Fruit fly (Drosophila melanogaster): ENCODE measurements around the gene Dph4.
A peak's percentile ranks its signal among the peaks of the same experiment; 100 is the strongest.

Dph4 gene

DNA sequence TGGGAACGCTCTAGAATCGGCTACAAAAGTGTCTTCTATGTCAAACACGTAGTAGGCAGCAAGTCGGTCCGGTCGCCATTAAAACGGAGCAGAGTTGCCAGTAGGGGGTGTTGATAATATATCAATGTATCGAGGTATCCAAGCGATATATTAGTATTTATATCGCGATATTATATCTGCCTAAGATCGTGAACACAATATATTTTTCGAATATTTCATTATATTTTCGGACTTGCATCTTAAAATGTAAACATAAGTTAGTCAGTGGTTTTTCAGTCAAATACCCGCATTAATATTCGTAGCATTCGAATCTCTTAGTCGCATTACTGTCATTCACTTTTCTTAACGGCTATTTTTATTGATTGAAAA is 35.9 kb upstream of the Dph4 start, which contains the start of gene CG2182:
Gene CG2182 (minus strand): TSS at position 84 of the 369 bp plus-strand sequence.
- TF ChIP-seq toe (GFP tag; optimal IDR thresholded peaks at IDR 0.05) (peak; percentile 38), CG1620 (GFP tag; optimal IDR thresholded peaks at IDR 0.05) (peak; percentile 60), Crg-1 (GFP tag; optimal IDR thresholded peaks at IDR 0.05) (peak; percentile 9), Clk (GFP tag; optimal IDR thresholded peaks at IDR 0.05) (no peak)

DNA sequence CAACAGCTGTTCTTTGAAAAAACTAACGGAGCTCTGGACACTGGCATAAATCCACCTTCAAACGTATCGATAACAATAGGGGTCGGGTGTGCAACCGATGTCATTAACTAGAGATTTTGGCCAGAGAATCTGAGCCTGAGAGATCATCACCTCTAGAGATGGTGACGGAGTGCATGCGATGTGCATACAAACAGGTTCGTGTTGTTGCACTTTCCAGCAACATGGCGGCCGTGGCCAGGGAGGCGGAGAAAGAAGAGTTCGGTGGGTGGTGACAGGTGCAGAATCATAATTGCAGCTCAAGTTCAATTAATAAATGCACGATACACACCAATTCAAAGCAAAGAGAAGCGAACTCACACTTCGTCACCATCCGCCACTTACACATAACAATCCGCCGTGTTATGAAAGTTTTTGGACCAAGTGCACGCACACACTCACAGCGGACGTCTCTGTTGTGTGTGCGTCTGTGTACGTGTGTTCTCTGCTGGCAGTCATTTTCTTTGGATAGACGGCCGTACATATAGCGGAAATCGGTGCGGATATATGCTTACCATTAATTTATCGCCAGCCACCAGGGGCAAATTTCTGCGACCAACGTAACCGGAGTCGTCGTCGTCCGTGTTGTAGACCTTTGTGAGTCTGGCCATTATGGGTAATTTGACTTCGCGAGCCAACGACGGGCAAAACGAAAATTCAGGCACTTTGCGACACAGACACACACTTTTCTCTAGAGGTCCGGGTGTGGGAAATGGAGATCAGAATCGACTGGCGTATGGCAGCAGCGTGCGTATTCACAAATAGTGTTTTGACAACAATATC is 35.3 kb upstream of the Dph4 start:
- no peak for TF ChIP-seq CG7101 (tag; optimal IDR thresholded peaks at IDR 0.05)
- TF ChIP-seq cnc (optimal IDR thresholded peaks at IDR 0.05) = no peak
- peak; percentile 22 for TF ChIP-seq bab1 (GFP tag; optimal IDR thresholded peaks at IDR 0.05)
- TF ChIP-seq cic (GFP tag; optimal IDR thresholded peaks at IDR 0.05) = peak; percentile 35
- TF ChIP-seq pad (GFP tag; optimal IDR thresholded peaks at IDR 0.05) = no peak
- TF ChIP-seq tj (GFP tag; optimal IDR thresholded peaks at IDR 0.05) = no peak
- TF ChIP-seq CG33017 (tag; optimal IDR thresholded peaks at IDR 0.05) = no peak
- TF ChIP-seq Clk (GFP tag; optimal IDR thresholded peaks at IDR 0.05) = no peak
- peak; percentile 77 for TF ChIP-seq ovo (GFP tag; optimal IDR thresholded peaks at IDR 0.05)
- TF ChIP-seq CG5204 (GFP tag; optimal IDR thresholded peaks at IDR 0.05) = no peak
- TF ChIP-seq CG11617 (GFP tag; optimal IDR thresholded peaks at IDR 0.05) = no peak
- peak; percentile 32 for TF ChIP-seq CG12768 (GFP tag; optimal IDR thresholded peaks at IDR 0.05)

DNA sequence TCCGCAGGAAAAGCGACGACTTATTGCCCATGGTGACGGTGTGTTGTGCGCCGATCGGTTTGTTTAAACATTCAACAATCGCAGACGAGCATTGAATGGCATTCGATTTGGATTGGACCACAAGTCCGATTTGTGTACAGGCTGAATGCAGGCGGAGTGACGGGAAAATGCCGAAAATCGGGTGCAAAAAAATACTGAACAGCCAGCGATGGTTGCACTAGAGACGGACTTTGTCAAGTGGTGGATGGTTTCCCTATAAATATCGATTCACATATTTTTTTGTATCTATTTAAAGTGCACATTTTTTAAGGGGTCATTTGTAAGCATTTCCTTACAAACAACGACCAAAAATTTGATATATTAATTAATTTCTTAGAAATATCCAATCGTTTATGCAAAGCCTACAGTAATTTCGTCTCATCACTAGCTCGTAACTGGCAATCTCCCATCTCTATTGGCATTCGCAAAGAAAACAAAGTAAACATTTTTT is 30.8 kb upstream of the Dph4 start, which contains the start of the genes elm and MED27:
Gene elm (minus strand): TSS at position 170 of the 490 bp plus-strand sequence.
Gene MED27 (plus strand): TSS at position 448 of the 490 bp plus-strand sequence.
- peak; percentile 87 for TF ChIP-seq Clk (GFP tag; optimal IDR thresholded peaks at IDR 0.05)
- TF ChIP-seq Crg-1 (GFP tag; optimal IDR thresholded peaks at IDR 0.05) = peak; percentile 90
- peak; percentile 87 for TF ChIP-seq Hr96 (GFP tag; optimal IDR thresholded peaks at IDR 0.05)
- TF ChIP-seq CG7101 (tag; optimal IDR thresholded peaks at IDR 0.05) = peak; percentile 92
- TF ChIP-seq cnc (optimal IDR thresholded peaks at IDR 0.05) = no peak
- no peak for TF ChIP-seq kay (GFP tag; ENCODE audit: borderline replicate concordance)
- peak; percentile 90 for TF ChIP-seq bab1 (GFP tag; optimal IDR thresholded peaks at IDR 0.05)
- TF ChIP-seq toe (GFP tag; optimal IDR thresholded peaks at IDR 0.05) = peak; percentile 98
- peak; percentile 91 for TF ChIP-seq CG7045 (GFP tag; optimal IDR thresholded peaks at IDR 0.05)
- TF ChIP-seq pad (GFP tag; optimal IDR thresholded peaks at IDR 0.05) = peak; percentile 80
- TF ChIP-seq CG12768 (GFP tag; optimal IDR thresholded peaks at IDR 0.05) = peak; percentile 90
- TF ChIP-seq CG1620 (GFP tag; optimal IDR thresholded peaks at IDR 0.05) = peak; percentile 98
- TF ChIP-seq CG14711 (tag; optimal IDR thresholded peaks at IDR 0.05) = peak; percentile 84
- peak; percentile 94 for TF ChIP-seq CG11617 (GFP tag; optimal IDR thresholded peaks at IDR 0.05)
- peak; percentile 87 for TF ChIP-seq Mnt (GFP tag; optimal IDR thresholded peaks at IDR 0.05)
- peak; percentile 86 for TF ChIP-seq tj (GFP tag; optimal IDR thresholded peaks at IDR 0.05)
- TF ChIP-seq cic (GFP tag; optimal IDR thresholded peaks at IDR 0.05) = peak; percentile 61
- peak; percentile 97 for TF ChIP-seq ovo (GFP tag; optimal IDR thresholded peaks at IDR 0.05)
- TF ChIP-seq CG5204 (GFP tag; optimal IDR thresholded peaks at IDR 0.05) = no peak
- TF ChIP-seq CG33017 (tag; optimal IDR thresholded peaks at IDR 0.05) = peak; percentile 84

DNA sequence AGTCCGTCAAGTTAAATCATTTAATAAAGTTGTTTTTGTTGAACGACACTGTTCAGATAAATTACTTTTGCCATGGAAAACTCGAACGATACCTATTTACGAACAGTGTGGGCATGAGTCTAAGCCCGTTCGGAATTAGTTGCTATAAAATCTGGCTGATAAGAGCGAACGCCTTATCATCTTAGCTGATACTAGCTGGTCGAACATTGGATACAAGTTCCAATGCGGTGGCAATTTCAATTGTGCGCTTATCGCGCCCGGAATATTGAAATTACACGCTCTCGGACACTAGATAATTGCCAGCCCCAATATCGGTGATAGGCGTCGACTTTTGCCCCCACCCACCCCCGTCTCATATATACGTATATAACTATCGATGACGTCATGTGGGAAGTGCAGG is 30.0 kb upstream of the Dph4 start:
- TF ChIP-seq cic (GFP tag; optimal IDR thresholded peaks at IDR 0.05) (peak; percentile 48), CG33017 (tag; optimal IDR thresholded peaks at IDR 0.05) (no peak), tj (GFP tag; optimal IDR thresholded peaks at IDR 0.05) (no peak)

DNA sequence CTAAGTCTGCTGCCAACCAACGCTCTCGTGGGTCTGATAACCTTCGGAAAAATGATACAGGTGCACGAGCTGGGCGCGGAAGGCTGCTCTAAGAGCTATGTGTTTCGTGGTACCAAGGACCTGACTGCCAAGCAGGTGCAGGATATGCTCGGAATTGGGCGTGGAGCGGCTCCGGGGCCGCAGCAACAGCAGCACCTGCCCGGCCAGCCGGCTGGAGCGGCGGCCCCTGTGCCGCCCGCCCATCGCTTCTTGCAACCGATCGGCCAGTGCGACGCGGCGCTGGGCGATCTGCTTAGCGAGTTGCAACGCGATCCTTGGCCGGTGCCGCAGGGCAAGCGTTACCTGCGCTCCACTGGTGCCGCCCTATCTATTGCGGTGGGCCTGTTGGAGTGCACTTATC is 26.0 kb upstream of the Dph4 start:
- TF ChIP-seq cnc (optimal IDR thresholded peaks at IDR 0.05) (no peak), Crg-1 (GFP tag; optimal IDR thresholded peaks at IDR 0.05) (no peak), kay (GFP tag; ENCODE audit: borderline replicate concordance) (no peak)

DNA sequence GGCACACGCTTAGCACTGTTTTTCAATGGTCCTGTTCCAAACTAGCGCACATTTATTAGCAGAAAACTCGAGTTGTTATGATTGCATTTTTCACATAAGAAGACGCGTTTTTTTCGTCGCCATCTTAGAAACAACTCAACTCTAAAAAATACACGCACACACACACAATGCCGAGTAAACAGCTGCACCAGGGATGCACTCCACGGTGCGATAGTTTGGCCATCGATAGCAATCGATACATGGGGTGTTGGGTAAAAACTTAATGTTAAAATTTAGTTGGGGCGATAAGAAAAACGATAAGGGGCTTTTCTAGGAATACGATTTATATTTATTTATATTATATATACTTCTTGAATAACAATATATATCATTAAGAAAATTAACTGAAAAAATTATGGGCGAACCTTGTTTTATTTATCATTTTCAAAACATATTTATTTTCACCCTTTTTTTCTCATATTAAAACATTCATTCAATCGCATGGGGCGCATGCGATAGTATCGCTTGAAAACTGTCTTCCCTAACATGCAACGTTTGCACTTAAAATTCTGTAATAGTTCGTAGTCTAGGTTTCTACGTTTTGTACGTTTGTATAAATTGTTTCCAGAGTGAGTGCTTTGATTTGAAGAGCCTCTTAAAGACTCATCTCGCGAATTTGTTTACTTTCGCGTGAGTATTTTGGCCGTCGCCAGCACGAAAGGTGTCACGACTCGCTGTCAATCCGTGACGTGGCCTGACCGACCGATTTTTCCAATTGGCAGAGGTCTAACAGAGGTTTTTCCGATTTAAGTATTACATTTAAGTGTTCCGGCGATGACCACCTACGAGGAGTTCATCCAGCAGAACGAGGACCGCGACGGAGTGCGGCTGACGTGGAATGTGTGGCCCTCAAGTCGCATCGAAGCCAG is 24.9 kb upstream of the Dph4 start, which contains the start of the genes MTA1-like and Sec23:
Gene MTA1-like (minus strand): TSS at position 170 of the 908 bp plus-strand sequence.
Gene Sec23 (plus strand): TSS at position 497 of the 908 bp plus-strand sequence.
- TF ChIP-seq CG11617 (GFP tag; optimal IDR thresholded peaks at IDR 0.05) (peak; percentile 86), Crg-1 (GFP tag; optimal IDR thresholded peaks at IDR 0.05) (peak; percentile 60), bab1 (GFP tag; optimal IDR thresholded peaks at IDR 0.05) (peak; percentile 42), CG33017 (tag; optimal IDR thresholded peaks at IDR 0.05) (peak; percentile 54), Mnt (GFP tag; optimal IDR thresholded peaks at IDR 0.05) (peak; percentile 26), CG7101 (tag; optimal IDR thresholded peaks at IDR 0.05) (peak; percentile 75), CG1620 (GFP tag; optimal IDR thresholded peaks at IDR 0.05) (peak; percentile 72), pad (GFP tag; optimal IDR thresholded peaks at IDR 0.05) (peak; percentile 56), tj (GFP tag; optimal IDR thresholded peaks at IDR 0.05) (peak; percentile 96), CG12768 (GFP tag; optimal IDR thresholded peaks at IDR 0.05) (peak; percentile 39), toe (GFP tag; optimal IDR thresholded peaks at IDR 0.05) (peak; percentile 61), cnc (optimal IDR thresholded peaks at IDR 0.05) (no peak), CG5204 (GFP tag; optimal IDR thresholded peaks at IDR 0.05) (no peak), kay (GFP tag; ENCODE audit: borderline replicate concordance) (no peak), CG7045 (GFP tag; optimal IDR thresholded peaks at IDR 0.05) (peak; percentile 29), CG14711 (tag; optimal IDR thresholded peaks at IDR 0.05) (peak; percentile 60), cic (GFP tag; optimal IDR thresholded peaks at IDR 0.05) (peak; percentile 33), Hr96 (GFP tag; optimal IDR thresholded peaks at IDR 0.05) (peak; percentile 60), ovo (GFP tag; optimal IDR thresholded peaks at IDR 0.05) (peak; percentile 56), Clk (GFP tag; optimal IDR thresholded peaks at IDR 0.05) (peak; percentile 37)

All from whole organism, adult.